Fruit fly (Drosophila melanogaster) whole organism, embryonic: ENCODE data around the gene CG17168.

Experiments
- Atf-2 ChIP-seq: fragments of 200-800 bp; sonication (Bioruptor generic); optimal IDR thresholded peaks from 2 replicates; lab custom pipeline; 2016; ENCODE audit warnings: missing biosample characterization, missing genetic modification characterization
- CG10565 ChIP-seq: fragments of 200-800 bp; sonication (Bioruptor generic); optimal IDR thresholded peaks from 3 replicates; lab custom pipeline; 2016; ENCODE audit warnings: missing biosample characterization, mild to moderate bottlenecking, missing genetic modification characterization
- CG12942 ChIP-seq: fragments of 200-800 bp; sonication (Bioruptor generic); optimal IDR thresholded peaks from 3 replicates; lab custom pipeline; 2016; ENCODE audit warnings: missing biosample characterization, missing genetic modification characterization
- CG14050 ChIP-seq: fragments of 200-800 bp; sonication (Bioruptor generic); IDR thresholded peaks from 3 replicates; pipeline ENCODE4 v1.3.6; 2022; ENCODE audit warnings: missing biosample characterization, missing genetic modification characterization
- CG17328 ChIP-seq: fragments of 200-800 bp; sonication (Bioruptor generic); IDR thresholded peaks from 2 replicates; pipeline ENCODE4 v1.3.6; 2022; ENCODE audit warnings: missing biosample characterization, missing genetic modification characterization
- CG18262 ChIP-seq: fragments of 200-800 bp; optimal IDR thresholded peaks from 3 replicates; lab custom pipeline; 2019; ENCODE audit warnings: missing biosample characterization, mild to moderate bottlenecking, missing genetic modification characterization, moderate library complexity
- CG2199 ChIP-seq: fragments of 200-800 bp; sonication (Bioruptor generic); IDR thresholded peaks from 3 replicates; pipeline ENCODE4 v1.3.6; 2022; ENCODE audit warnings: missing biosample characterization, missing genetic modification characterization
- CG6175 ChIP-seq: fragments of 200-800 bp; sonication (Bioruptor generic); IDR thresholded peaks from 3 replicates; pipeline ENCODE4 v1.3.6; 2022; ENCODE audit warnings: missing biosample characterization, missing genetic modification characterization
- CG6689 ChIP-seq: fragments of 200-800 bp; sonication (Bioruptor generic); IDR thresholded peaks from 2 replicates; pipeline ENCODE4 v1.3.6; 2022; ENCODE audit warnings: missing biosample characterization, missing genetic modification characterization
- CG6791 ChIP-seq: fragments of 200-800 bp; sonication (Bioruptor generic); IDR thresholded peaks from 3 replicates; pipeline ENCODE4 v1.3.6; 2022; ENCODE audit warnings: missing biosample characterization, missing genetic modification characterization; ENCODE audit not compliant: partially characterized antibody
- CG8089 ChIP-seq: fragments of 200-800 bp; sonication (Bioruptor generic); optimal IDR thresholded peaks from 3 replicates; lab custom pipeline; 2016; ENCODE audit warnings: missing biosample characterization, missing genetic modification characterization
- CTCF ChIP-seq: fragments of 200-800 bp; sonication (Bioruptor generic); optimal IDR thresholded peaks from 2 replicates; lab custom pipeline; 2017; ENCODE audit warnings: missing biosample characterization, mild to moderate bottlenecking, missing genetic modification characterization, moderate library complexity
- E2f2 ChIP-seq: fragments of 200-800 bp; sonication (Bioruptor generic); IDR thresholded peaks from 2 replicates; pipeline ENCODE4 v1.3.6; 2022; ENCODE audit warnings: missing biosample characterization, missing genetic modification characterization
- HLH4C ChIP-seq: fragments of 200-800 bp; sonication (Bioruptor generic); IDR thresholded peaks from 3 replicates; pipeline ENCODE4 v1.3.6; 2022; ENCODE audit warnings: missing biosample characterization, missing genetic modification characterization; ENCODE audit not compliant: partially characterized antibody
- Lhr ChIP-seq: fragments of 200-800 bp; sonication (Bioruptor generic); optimal IDR thresholded peaks from 3 replicates; lab custom pipeline; 2017; ENCODE audit warnings: mild to moderate bottlenecking, missing biosample characterization, missing genetic modification reagents, missing genetic modification characterization
- Lim3 ChIP-seq: fragments of 200-800 bp; sonication (Bioruptor generic); IDR thresholded peaks from 2 replicates; pipeline ENCODE4 v1.3.6; 2022; ENCODE audit warnings: missing biosample characterization, missing genetic modification characterization
- Mad ChIP-seq: fragments of 200-800 bp; sonication (Bioruptor generic); optimal IDR thresholded peaks from 2 replicates; lab custom pipeline; 2016; ENCODE audit warnings: missing biosample characterization, missing genetic modification characterization
- Med ChIP-seq: fragments of 200-800 bp; sonication (Bioruptor generic); peaks from one replicate; lab custom pipeline; 2016; ENCODE audit warnings: missing biosample characterization, missing genetic modification characterization, mild to moderate bottlenecking, inconsistent platforms, moderate library complexity
- Oaz ChIP-seq: fragments of 200-800 bp; sonication (Bioruptor generic); IDR thresholded peaks from 2 replicates; pipeline ENCODE4 v1.3.6; 2022; ENCODE audit warnings: missing biosample characterization, missing genetic modification characterization
- Optix ChIP-seq: fragments of 200-800 bp; sonication (Bioruptor generic); IDR thresholded peaks from 3 replicates; pipeline ENCODE4 v1.3.6; 2022; ENCODE audit warnings: missing biosample characterization, missing genetic modification characterization
- Scr ChIP-seq: fragments of 200-800 bp; sonication (Bioruptor generic); IDR thresholded peaks from 2 replicates; pipeline ENCODE4 v1.3.6; 2022; ENCODE audit warnings: missing biosample characterization, missing genetic modification characterization; ENCODE audit not compliant: partially characterized antibody
- Side ChIP-seq: fragments of 200-800 bp; sonication (Bioruptor generic); optimal IDR thresholded peaks from 2 replicates; lab custom pipeline; 2016; ENCODE audit warnings: missing biosample characterization, missing genetic modification characterization
- Sin3A ChIP-seq: fragments of >200 bp; optimal IDR thresholded peaks from 2 replicates; lab custom pipeline; 2018
- Sox100B ChIP-seq: fragments of 200-800 bp; sonication (Bioruptor generic); optimal IDR thresholded peaks from 3 replicates; lab custom pipeline; 2018; ENCODE audit warnings: missing biosample characterization, mild to moderate bottlenecking, missing genetic modification characterization
- Ssrp ChIP-seq: fragments of 200-800 bp; sonication (Bioruptor generic); optimal IDR thresholded peaks from 2 replicates; lab custom pipeline; 2018; ENCODE audit warnings: missing biosample characterization, mild to moderate bottlenecking, missing genetic modification characterization, moderate library complexity
- ara ChIP-seq: fragments of 200-800 bp; sonication (Bioruptor generic); IDR thresholded peaks from 2 replicates; pipeline ENCODE4 v1.3.6; 2022; ENCODE audit warnings: missing biosample characterization, missing genetic modification characterization
- cas ChIP-seq: fragments of 200-800 bp; sonication (Bioruptor generic); IDR thresholded peaks from 2 replicates; pipeline ENCODE4 v1.3.6; 2022; ENCODE audit warnings: missing biosample characterization, missing genetic modification characterization
- chinmo ChIP-seq: fragments of 200-800 bp; sonication (Bioruptor generic); IDR thresholded peaks from 4 replicates; pipeline ENCODE4 v1.3.6; 2022; ENCODE audit warnings: missing biosample characterization, missing genetic modification characterization; ENCODE audit not compliant: partially characterized antibody
- danr ChIP-seq: fragments of 200-800 bp; sonication (Bioruptor generic); IDR thresholded peaks from 2 replicates; pipeline ENCODE4 v1.3.6; 2022; ENCODE audit warnings: missing biosample characterization, missing genetic modification characterization
- gfzf ChIP-seq: fragments of 200-800 bp; sonication (Bioruptor generic); optimal IDR thresholded peaks from 2 replicates; lab custom pipeline; 2016; ENCODE audit warnings: missing biosample characterization, mild to moderate bottlenecking, missing genetic modification characterization, moderate library complexity
- gsb ChIP-seq: fragments of 200-800 bp; sonication (Bioruptor generic); IDR thresholded peaks from 2 replicates; pipeline ENCODE4 v1.3.6; 2022; ENCODE audit warnings: missing biosample characterization, missing genetic modification characterization
- insv ChIP-seq, 2 experiments: fragments of 200-800 bp; sonication (Bioruptor generic); optimal IDR thresholded peaks; 3 replicates each; lab custom pipeline; 2016 to 2018; ENCODE audit warnings: missing biosample characterization in 2 of 2, missing genetic modification characterization in 2 of 2
- jigr1 ChIP-seq: fragments of 200-800 bp; sonication (Bioruptor generic); IDR thresholded peaks from 3 replicates; pipeline ENCODE4 v1.3.6; 2022; ENCODE audit warnings: missing biosample characterization, missing genetic modification characterization
- lola ChIP-seq, 3 experiments: fragments of >200 bp in 2 of 3; fragments of 200-800 bp in 1 of 3; sonication (Bioruptor generic) in 1 of 3; optimal IDR thresholded peaks; 2 replicates each; lab custom pipeline; 2017 to 2019; ENCODE audit warnings: missing biosample characterization in 3 of 3, missing genetic modification characterization in 3 of 3, mild to moderate bottlenecking in 1 of 3, moderate library complexity in 1 of 3
- nerfin-2 ChIP-seq: fragments of 200-800 bp; sonication (Bioruptor generic); IDR thresholded peaks from 2 replicates; pipeline ENCODE4 v1.3.6; 2022; ENCODE audit warnings: missing biosample characterization, missing genetic modification characterization; ENCODE audit not compliant: partially characterized antibody
- nom ChIP-seq: fragments of 200-800 bp; sonication (Bioruptor generic); optimal IDR thresholded peaks from 2 replicates; lab custom pipeline; 2017; ENCODE audit warnings: missing biosample characterization, missing genetic modification characterization, mild to moderate bottlenecking, moderate library complexity, missing genetic modification reagents
- odd ChIP-seq: fragments of 200-800 bp; sonication (Bioruptor generic); optimal IDR thresholded peaks from 2 replicates; lab custom pipeline; 2017; ENCODE audit warnings: missing biosample characterization, mild to moderate bottlenecking, missing genetic modification characterization
- onecut ChIP-seq: fragments of 200-800 bp; sonication (Bioruptor generic); IDR thresholded peaks from 2 replicates; pipeline ENCODE4 v1.3.6; 2022; ENCODE audit warnings: missing biosample characterization, missing genetic modification characterization
- pros ChIP-seq: fragments of 200-800 bp; sonication (Bioruptor generic); optimal IDR thresholded peaks from 3 replicates; lab custom pipeline; 2019; ENCODE audit warnings: missing biosample characterization, mild to moderate bottlenecking, missing genetic modification characterization, moderate library complexity
- pum ChIP-seq: fragments of 200-800 bp; sonication (Bioruptor generic); optimal IDR thresholded peaks from 2 replicates; lab custom pipeline; 2016; ENCODE audit warnings: missing biosample characterization, missing genetic modification characterization
- ranshi ChIP-seq: fragments of 200-800 bp; sonication (Bioruptor generic); IDR thresholded peaks from 2 replicates; pipeline ENCODE4 v1.3.6; 2022; ENCODE audit warnings: missing biosample characterization, missing genetic modification characterization
- stc ChIP-seq: fragments of 200-800 bp; sonication (Bioruptor generic); IDR thresholded peaks from 2 replicates; pipeline ENCODE4 v1.3.6; 2022; ENCODE audit warnings: missing biosample characterization, missing genetic modification characterization
- tna ChIP-seq: fragments of 200-800 bp; sonication (Bioruptor generic); IDR thresholded peaks from 2 replicates; pipeline ENCODE4 v1.3.6; 2022; ENCODE audit warnings: missing biosample characterization, missing genetic modification characterization; ENCODE audit not compliant: partially characterized antibody
- trem ChIP-seq: fragments of 200-800 bp; optimal IDR thresholded peaks from 3 replicates; lab custom pipeline; 2019; ENCODE audit warnings: missing biosample characterization, mild to moderate bottlenecking, missing genetic modification characterization, moderate library complexity
- trh ChIP-seq: fragments of 200-800 bp; sonication (Bioruptor generic); optimal IDR thresholded peaks from 2 replicates; lab custom pipeline; 2016; ENCODE audit warnings: missing biosample characterization, missing genetic modification characterization
- ttk ChIP-seq: fragments of 200-800 bp; sonication (Bioruptor generic); IDR thresholded peaks from 2 replicates; pipeline ENCODE4 v2.1.2; 2022; ENCODE audit warnings: missing biosample characterization, missing genetic modification characterization
- unc-4 ChIP-seq: fragments of 200-800 bp; sonication (Bioruptor generic); IDR thresholded peaks from 2 replicates; pipeline ENCODE4 v1.3.6; 2022; ENCODE audit warnings: missing biosample characterization, missing genetic modification characterization; ENCODE audit not compliant: partially characterized antibody
- z ChIP-seq: fragments of 200-800 bp; sonication (Bioruptor generic); IDR thresholded peaks from 3 replicates; pipeline ENCODE4 v1.3.6; 2022; ENCODE audit warnings: missing biosample characterization, missing genetic modification characterization
- zen2 ChIP-seq: fragments of 200-800 bp; sonication (Bioruptor generic); IDR thresholded peaks from 3 replicates; pipeline ENCODE4 v1.3.6; 2022; ENCODE audit warnings: missing biosample characterization, missing genetic modification characterization; ENCODE audit not compliant: partially characterized antibody

The CG17168 gene

dm6 chrX:23084372-23084771 lies 1.8 kb downstream of the CG17168 start, which contains the start of gene CG17169:
Gene CG17169, plus strand, starts transcription at chrX:23084672.
- no peak for TF ChIP-seq zen2 (GFP tag; lab: Robert Waterston, UW)
- TF ChIP-seq danr = no peak
- TF ChIP-seq pros (GFP tag; lab: Kevin White, UChicago) = no peak
- TF ChIP-seq CG10565 (GFP tag; lab: Kevin White, UChicago) = no peak
- TF ChIP-seq cas = no peak
- TF ChIP-seq Sox100B = no peak
- TF ChIP-seq pum (GFP tag; lab: Kevin White, UChicago) = no peak
- no peak for TF ChIP-seq CG12942

dm6 chrX:23089087-23089732 lies 6.7 kb downstream of the CG17168 start:
- TF ChIP-seq gfzf (GFP tag; lab: Kevin White, UChicago) = no peak
- no peak for TF ChIP-seq Sin3A (lab: Kevin White, UChicago)
- TF ChIP-seq CG18262 = no peak
- 0 out of 2 replicates have a peak, but pooled peaks have one; percentile 12 for TF ChIP-seq E2f2 (GFP tag; lab: Robert Waterston, UW)
- no peak for TF ChIP-seq unc-4 (GFP tag; lab: Robert Waterston, UW)
- TF ChIP-seq Ssrp (tag; lab: Kevin White, UChicago) = no peak
- TF ChIP-seq CG14050 (GFP tag; lab: Robert Waterston, UW) = no peak
- no peak for TF ChIP-seq CG6689 (GFP tag; lab: Robert Waterston, UW)
- no peak for TF ChIP-seq jigr1
- no peak for TF ChIP-seq insv (GFP tag; optimal IDR thresholded peaks at IDR 0.05; lab: Kevin White, UChicago)
- TF ChIP-seq gsb (GFP tag; lab: Robert Waterston, UW) = no peak
- no peak for TF ChIP-seq Lhr (GFP tag; lab: Kevin White, UChicago)
- TF ChIP-seq stc = no peak
- 0 out of 3 replicates have a peak, but pooled peaks have one; percentile 26 for TF ChIP-seq CG2199
- TF ChIP-seq Med (GFP tag; lab: Kevin White, UChicago) = peak; percentile 28
- TF ChIP-seq trh (GFP tag; lab: Kevin White, UChicago) = no peak
- no peak for TF ChIP-seq trem (tag; lab: Kevin White, UChicago)
- TF ChIP-seq CTCF (GFP tag; lab: Kevin White, UChicago) = peak; percentile 85

dm6 chrX:23090474-23090873 lies 7.9 kb downstream of the CG17168 start:
- TF ChIP-seq E2f2 (GFP tag; lab: Robert Waterston, UW) (no peak), Lim3 (GFP tag; lab: Robert Waterston, UW) (no peak), ara (no peak), z (no peak), CG6175 (GFP tag; lab: Robert Waterston, UW) (no peak), CG6791 (GFP tag; lab: Robert Waterston, UW) (peak; percentile 49; the same call in 1 of the 3 replicates), lola (GFP tag; optimal IDR thresholded peaks at IDR 0.05; lab: Kevin White, UChicago) (no peak), odd (no peak), gsb (GFP tag; lab: Robert Waterston, UW) (no peak), Ssrp (tag; lab: Kevin White, UChicago) (no peak), ttk (GFP tag; lab: Robert Waterston, UW) (no peak), nom (GFP tag; lab: Kevin White, UChicago) (no peak), Side (GFP tag; lab: Kevin White, UChicago) (no peak), Scr (GFP tag; lab: Robert Waterston, UW) (peak; percentile 30; the same call in 1 of the 2 replicates), tna (GFP tag; lab: Robert Waterston, UW) (peak; percentile 34; the same call in 1 of the 2 replicates), CG17328 (GFP tag; lab: Robert Waterston, UW) (no peak), chinmo (GFP tag; lab: Robert Waterston, UW) (no peak), onecut (GFP tag; lab: Robert Waterston, UW) (no peak), Oaz (GFP tag; lab: Robert Waterston, UW) (no peak), nerfin-2 (GFP tag; lab: Robert Waterston, UW) (peak; percentile 52; the same call in 1 of the 2 replicates), Atf-2 (GFP tag; lab: Kevin White, UChicago) (no peak), HLH4C (GFP tag; lab: Robert Waterston, UW) (peak; percentile 49; the same call in 1 of the 3 replicates), ranshi (GFP tag; lab: Robert Waterston, UW) (no peak), Optix (no peak), CG8089 (GFP tag; lab: Kevin White, UChicago) (no peak), Mad (no peak)
